Fruit fly (Drosophila melanogaster) whole organism, embryonic: Measurements from ENCODE around the gene Pa1.

Experiments
- CG10267 ChIP-seq: fragments of 200-800 bp; sonication (Bioruptor generic); optimal IDR thresholded peaks from 2 replicates; lab custom pipeline; 2018; ENCODE audit warnings: missing biosample characterization, mild to moderate bottlenecking, missing genetic modification characterization, moderate library complexity
- CG11504 ChIP-seq: fragments of 200-800 bp; sonication (Bioruptor generic); optimal IDR thresholded peaks from 3 replicates; lab custom pipeline; 2019; ENCODE audit warnings: missing biosample characterization, mild to moderate bottlenecking, missing genetic modification characterization, moderate library complexity
- CG11696 ChIP-seq: fragments of 200-800 bp; sonication (Bioruptor generic); IDR thresholded peaks from 2 replicates; pipeline ENCODE4 v1.3.6; 2022; ENCODE audit warnings: missing biosample characterization, missing genetic modification characterization
- CG12071 ChIP-seq: fragments of 200-800 bp; sonication (Bioruptor generic); optimal IDR thresholded peaks from 3 replicates; lab custom pipeline; 2018; ENCODE audit warnings: missing biosample characterization, mild to moderate bottlenecking, missing genetic modification characterization
- CG12299 ChIP-seq: fragments of 200-800 bp; sonication (Bioruptor generic); optimal IDR thresholded peaks from 2 replicates; lab custom pipeline; 2018; ENCODE audit warnings: missing biosample characterization, mild to moderate bottlenecking, missing genetic modification characterization
- CG13424 ChIP-seq: fragments of 200-800 bp; sonication (Bioruptor generic); optimal IDR thresholded peaks from 2 replicates; lab custom pipeline; 2019; ENCODE audit warnings: missing biosample characterization, mild to moderate bottlenecking, missing genetic modification characterization, moderate library complexity
- CG14667 ChIP-seq: fragments of 200-800 bp; sonication (Bioruptor generic); IDR thresholded peaks from 2 replicates; pipeline ENCODE4 v1.3.6; 2022; ENCODE audit warnings: missing biosample characterization, missing genetic modification characterization
- CG16815 ChIP-seq: fragments of 200-800 bp; sonication (Bioruptor generic); optimal IDR thresholded peaks from 3 replicates; lab custom pipeline; 2017; ENCODE audit warnings: missing biosample characterization, mild to moderate bottlenecking, missing genetic modification characterization
- CG2199 ChIP-seq: fragments of 200-800 bp; sonication (Bioruptor generic); IDR thresholded peaks from 3 replicates; pipeline ENCODE4 v1.3.6; 2022; ENCODE audit warnings: missing biosample characterization, missing genetic modification characterization
- CG2202 ChIP-seq: fragments of 200-800 bp; sonication (Bioruptor generic); optimal IDR thresholded peaks from 2 replicates; lab custom pipeline; 2018; ENCODE audit warnings: missing biosample characterization, mild to moderate bottlenecking, missing genetic modification characterization
- CG2678 ChIP-seq: fragments of 200-800 bp; sonication (Bioruptor generic); optimal IDR thresholded peaks from 3 replicates; lab custom pipeline; 2019; ENCODE audit warnings: missing biosample characterization, mild to moderate bottlenecking, missing genetic modification characterization, moderate library complexity
- CG32532 ChIP-seq: fragments of 200-800 bp; sonication (Bioruptor generic); IDR thresholded peaks from 2 replicates; pipeline ENCODE4 v1.3.6; 2022; ENCODE audit warnings: missing biosample characterization, missing genetic modification characterization
- CG43689 ChIP-seq: fragments of 200-800 bp; sonication (Bioruptor generic); IDR thresholded peaks from 2 replicates; pipeline ENCODE4 v1.3.6; 2022; ENCODE audit warnings: missing biosample characterization, missing genetic modification characterization
- CG6175 ChIP-seq: fragments of 200-800 bp; sonication (Bioruptor generic); IDR thresholded peaks from 3 replicates; pipeline ENCODE4 v1.3.6; 2022; ENCODE audit warnings: missing biosample characterization, missing genetic modification characterization
- CG6689 ChIP-seq: fragments of 200-800 bp; sonication (Bioruptor generic); IDR thresholded peaks from 2 replicates; pipeline ENCODE4 v1.3.6; 2022; ENCODE audit warnings: missing biosample characterization, missing genetic modification characterization
- CG6791 ChIP-seq: fragments of 200-800 bp; sonication (Bioruptor generic); IDR thresholded peaks from 3 replicates; pipeline ENCODE4 v1.3.6; 2022; ENCODE audit warnings: missing biosample characterization, missing genetic modification characterization; ENCODE audit not compliant: partially characterized antibody
- CG7271 ChIP-seq: fragments of 200-800 bp; sonication (Bioruptor generic); optimal IDR thresholded peaks from 2 replicates; lab custom pipeline; 2018; ENCODE audit warnings: missing biosample characterization, mild to moderate bottlenecking, missing genetic modification characterization, moderate library complexity
- CG7786 ChIP-seq: fragments of 200-800 bp; sonication (Bioruptor generic); optimal IDR thresholded peaks from 2 replicates; lab custom pipeline; 2016; ENCODE audit warnings: missing biosample characterization, missing genetic modification characterization
- CG7839 ChIP-seq: fragments of 200-800 bp; sonication (Bioruptor generic); optimal IDR thresholded peaks from 3 replicates; lab custom pipeline; 2018; ENCODE audit warnings: missing biosample characterization, mild to moderate bottlenecking, missing genetic modification characterization, moderate library complexity
- CG9932 ChIP-seq: fragments of 200-800 bp; sonication (Bioruptor generic); IDR thresholded peaks from 2 replicates; pipeline ENCODE4 v1.3.6; 2022; ENCODE audit warnings: missing biosample characterization, missing genetic modification characterization
- Camta ChIP-seq: fragments of 200-800 bp; sonication (Bioruptor generic); optimal IDR thresholded peaks from 2 replicates; lab custom pipeline; 2016; ENCODE audit warnings: missing biosample characterization, missing genetic modification characterization
- D19A ChIP-seq: fragments of 200-800 bp; optimal IDR thresholded peaks from 3 replicates; lab custom pipeline; 2019; ENCODE audit warnings: missing biosample characterization, mild to moderate bottlenecking, missing genetic modification characterization, moderate library complexity
- Deaf1 ChIP-seq: fragments of 200-800 bp; optimal IDR thresholded peaks from 3 replicates; lab custom pipeline; 2019; ENCODE audit warnings: missing biosample characterization, mild to moderate bottlenecking, missing genetic modification characterization, moderate library complexity
- E2f1 ChIP-seq: fragments of 200-800 bp; sonication (Bioruptor generic); IDR thresholded peaks from 2 replicates; pipeline ENCODE4 v1.3.6; 2022; ENCODE audit warnings: missing biosample characterization, missing genetic modification characterization
- Ets65A ChIP-seq: fragments of 200-800 bp; sonication (Bioruptor generic); peaks from one replicate; lab custom pipeline; 2016; ENCODE audit warnings: missing biosample characterization, missing genetic modification characterization
- Gsc ChIP-seq: fragments of 200-800 bp; sonication (Bioruptor generic); IDR thresholded peaks from 2 replicates; pipeline ENCODE4 v1.3.6; 2022; ENCODE audit warnings: missing biosample characterization, missing genetic modification characterization
- MESR4 ChIP-seq: fragments of 200-800 bp; sonication (Bioruptor generic); optimal IDR thresholded peaks from 2 replicates; lab custom pipeline; 2018; ENCODE audit warnings: missing biosample characterization, mild to moderate bottlenecking, missing genetic modification characterization, moderate library complexity
- Med ChIP-seq: fragments of 200-800 bp; sonication (Bioruptor generic); peaks from one replicate; lab custom pipeline; 2016; ENCODE audit warnings: missing biosample characterization, missing genetic modification characterization, mild to moderate bottlenecking, inconsistent platforms, moderate library complexity
- NC2β ChIP-seq: fragments of 200-800 bp; sonication (Bioruptor generic); optimal IDR thresholded peaks from 2 replicates; lab custom pipeline; 2016; ENCODE audit warnings: missing biosample characterization, missing genetic modification characterization
- NK7.1 ChIP-seq: fragments of 200-800 bp; sonication (Bioruptor generic); optimal IDR thresholded peaks from 3 replicates; lab custom pipeline; 2016; ENCODE audit warnings: missing biosample characterization, missing genetic modification characterization
- Rfx ChIP-seq: fragments of 200-800 bp; sonication (Bioruptor generic); IDR thresholded peaks from 2 replicates; pipeline ENCODE4 v1.3.6; 2022; ENCODE audit warnings: missing biosample characterization, missing genetic modification characterization
- Rx ChIP-seq: fragments of 200-800 bp; sonication (Bioruptor generic); IDR thresholded peaks from 2 replicates; pipeline ENCODE4 v1.3.6; 2022; ENCODE audit warnings: missing biosample characterization, missing genetic modification characterization
- cg ChIP-seq: fragments of 200-800 bp; sonication (Bioruptor generic); optimal IDR thresholded peaks from 3 replicates; lab custom pipeline; 2019; ENCODE audit warnings: missing biosample characterization, mild to moderate bottlenecking, missing genetic modification characterization, moderate library complexity
- crol ChIP-seq: fragments of 200-800 bp; sonication (Bioruptor generic); IDR thresholded peaks from 2 replicates; pipeline ENCODE4 v1.3.6; 2022; ENCODE audit warnings: missing biosample characterization, missing genetic modification characterization
- dan ChIP-seq: fragments of 200-800 bp; sonication (Bioruptor generic); IDR thresholded peaks from 2 replicates; pipeline ENCODE4 v1.3.6; 2022; ENCODE audit warnings: missing biosample characterization, missing genetic modification characterization
- dmrt99B ChIP-seq: fragments of 200-800 bp; sonication (Bioruptor generic); optimal IDR thresholded peaks from 2 replicates; lab custom pipeline; 2018; ENCODE audit warnings: missing biosample characterization, mild to moderate bottlenecking, missing genetic modification characterization, moderate library complexity
- fd3F ChIP-seq: fragments of 200-800 bp; sonication (Bioruptor generic); optimal IDR thresholded peaks from 2 replicates; lab custom pipeline; 2018; ENCODE audit warnings: missing biosample characterization, mild to moderate bottlenecking, missing genetic modification characterization, moderate library complexity
- ind ChIP-seq: fragments of 200-800 bp; sonication (Bioruptor generic); optimal IDR thresholded peaks from 3 replicates; lab custom pipeline; 2016; ENCODE audit warnings: missing biosample characterization, missing genetic modification characterization
- jumu ChIP-seq: fragments of 200-800 bp; sonication (Bioruptor generic); optimal IDR thresholded peaks from 3 replicates; lab custom pipeline; 2016; ENCODE audit warnings: missing biosample characterization, missing genetic modification characterization
- lilli ChIP-seq: fragments of 200-800 bp; sonication (Bioruptor generic); optimal IDR thresholded peaks from 3 replicates; lab custom pipeline; 2016; ENCODE audit warnings: missing biosample characterization, missing genetic modification characterization
- pzg ChIP-seq: fragments of 200-800 bp; sonication (Bioruptor generic); optimal IDR thresholded peaks from 3 replicates; lab custom pipeline; 2018; ENCODE audit warnings: missing biosample characterization, mild to moderate bottlenecking, missing genetic modification characterization, moderate library complexity
- sd ChIP-seq: fragments of 200-800 bp; sonication (Bioruptor generic); optimal IDR thresholded peaks from 3 replicates; lab custom pipeline; 2018; ENCODE audit warnings: missing biosample characterization, mild to moderate bottlenecking, missing genetic modification characterization, moderate library complexity
- sens ChIP-seq: fragments of 200-800 bp; sonication (Bioruptor generic); peaks from one replicate; lab custom pipeline; 2016; ENCODE audit warnings: missing biosample characterization, missing genetic modification characterization
- shn ChIP-seq: fragments of 200-800 bp; sonication (Bioruptor generic); optimal IDR thresholded peaks from 3 replicates; lab custom pipeline; 2016; ENCODE audit warnings: missing biosample characterization, missing genetic modification characterization
- trh ChIP-seq: fragments of 200-800 bp; sonication (Bioruptor generic); optimal IDR thresholded peaks from 2 replicates; lab custom pipeline; 2016; ENCODE audit warnings: missing biosample characterization, missing genetic modification characterization
- ttk ChIP-seq: fragments of 200-800 bp; sonication (Bioruptor generic); IDR thresholded peaks from 2 replicates; pipeline ENCODE4 v2.1.2; 2022; ENCODE audit warnings: missing biosample characterization, missing genetic modification characterization
- usp ChIP-seq: fragments of >200 bp; optimal IDR thresholded peaks from 2 replicates; lab custom pipeline; 2017; ENCODE audit warnings: missing biosample characterization, missing genetic modification characterization
- vfl ChIP-seq: fragments of 200-800 bp; sonication (Bioruptor generic); optimal IDR thresholded peaks from 2 replicates; lab custom pipeline; 2016; ENCODE audit warnings: missing biosample characterization, missing genetic modification characterization

Pa1 gene

dm6 chrX:11371613-11372012 lies 12.6 kb downstream of the Pa1 start:
- TF ChIP-seq Gsc (GFP tag; lab: Robert Waterston, UW) (no peak), Ets65A (GFP tag; lab: Kevin White, UChicago) (peak; percentile 51), sens (GFP tag; lab: Kevin White, UChicago) (peak; percentile 52)
- TF ChIP-seq, all 482 proteins: peak for 2

DNA sequence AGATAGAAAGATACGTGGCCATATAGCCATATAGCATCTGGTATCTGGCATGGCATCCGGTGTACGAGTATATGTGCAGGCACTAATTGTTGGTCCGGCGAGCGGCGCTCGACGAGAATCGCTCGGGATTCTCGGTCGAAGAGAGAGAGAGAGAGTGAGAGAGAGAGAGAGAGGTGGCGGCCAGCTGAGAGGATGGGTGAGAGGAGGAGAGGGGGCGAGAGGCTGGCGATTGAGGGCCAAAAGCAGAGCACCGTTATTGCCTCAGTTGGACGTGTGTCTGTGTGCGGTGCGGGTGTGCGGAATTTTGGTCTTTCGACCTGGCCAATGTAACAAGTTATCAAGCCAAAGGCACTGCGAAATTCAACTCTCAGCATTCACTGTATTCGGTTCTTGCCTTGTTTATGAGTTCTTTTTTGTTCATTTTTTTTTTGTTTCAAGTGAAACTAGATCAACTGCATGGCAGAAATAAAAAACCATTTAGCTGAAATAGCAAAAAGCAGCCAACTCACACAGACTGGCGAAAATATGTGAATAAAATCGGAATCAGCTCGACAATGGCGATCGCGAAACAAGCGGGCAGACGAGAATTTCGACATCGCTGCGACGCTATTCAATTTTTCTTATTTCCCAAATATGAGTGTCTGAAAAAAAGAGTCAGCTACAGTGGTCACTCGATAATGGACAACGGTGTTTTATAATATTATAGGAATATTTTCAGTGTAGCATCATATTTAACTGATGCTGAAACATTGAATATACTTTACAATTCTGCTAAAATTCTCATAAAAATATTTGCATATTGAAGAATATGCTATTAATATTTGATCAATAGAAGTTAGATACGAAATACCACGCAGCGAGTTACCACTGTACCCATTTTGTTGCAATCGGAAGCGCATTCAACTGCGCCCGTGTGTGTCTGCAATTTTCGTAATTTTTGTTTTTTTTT lies 14.0 kb downstream of the Pa1 start:
- TF ChIP-seq CG14667 (GFP tag; lab: Robert Waterston, UW) (no peak), ind (no peak), usp (no peak), Med (GFP tag; lab: Kevin White, UChicago) (peak; percentile 32), CG9932 (GFP tag; lab: Robert Waterston, UW) (0 out of 2 replicates have a peak, but pooled peaks have one; percentile 19), CG2199 (GFP tag; lab: Robert Waterston, UW) (no peak), jumu (GFP tag; lab: Kevin White, UChicago) (no peak), CG6689 (peak; percentile 11; the same call in 1 of the 2 replicates), CG32532 (GFP tag; lab: Robert Waterston, UW) (peak; percentile 22; the same call in 1 of the 2 replicates), CG12071 (GFP tag; lab: Kevin White, UChicago) (no peak), CG7271 (tag; lab: Kevin White, UChicago) (no peak), cg (GFP tag; lab: Kevin White, UChicago) (peak; percentile 17), dan (GFP tag; lab: Robert Waterston, UW) (no peak), CG12299 (tag; lab: Kevin White, UChicago) (no peak), Deaf1 (tag; lab: Kevin White, UChicago) (peak; percentile 4), MESR4 (no peak), CG43689 (GFP tag; lab: Robert Waterston, UW) (no peak), CG11696 (GFP tag; lab: Robert Waterston, UW) (no peak), CG2202 (tag; lab: Kevin White, UChicago) (no peak), CG7839 (tag; lab: Kevin White, UChicago) (peak; percentile 21), Rfx (GFP tag; lab: Robert Waterston, UW) (peak; percentile 31), CG7786 (no peak), crol (GFP tag; lab: Robert Waterston, UW) (peak; percentile 82), NK7.1 (GFP tag; lab: Kevin White, UChicago) (no peak), NC2β (GFP tag; lab: Kevin White, UChicago) (no peak), CG2678 (peak; percentile 3), shn (GFP tag; lab: Kevin White, UChicago) (no peak), D19A (tag; lab: Kevin White, UChicago) (no peak), CG13424 (tag; lab: Kevin White, UChicago) (peak; percentile 10), E2f1 (GFP tag; lab: Robert Waterston, UW) (0 out of 2 replicates have a peak, but pooled peaks have one; percentile 15), Camta (GFP tag; lab: Kevin White, UChicago) (no peak), CG6175 (GFP tag; lab: Robert Waterston, UW) (no peak), vfl (GFP tag; lab: Kevin White, UChicago) (no peak), sd (tag; lab: Kevin White, UChicago) (peak; percentile 6), ttk (GFP tag; lab: Robert Waterston, UW) (peak; percentile 18; the same call in 1 of the 2 replicates), dmrt99B (tag; lab: Kevin White, UChicago) (peak; percentile 2), CG16815 (GFP tag; lab: Kevin White, UChicago) (no peak), pzg (GFP tag; lab: Kevin White, UChicago) (no peak), CG6791 (0 out of 3 replicates have a peak, but pooled peaks have one; percentile 22), Rx (GFP tag; lab: Robert Waterston, UW) (no peak), CG10267 (tag; lab: Kevin White, UChicago) (no peak), fd3F (no peak), lilli (GFP tag; lab: Kevin White, UChicago) (peak; percentile 8), CG11504 (tag; lab: Kevin White, UChicago) (peak; percentile 27), trh (GFP tag; lab: Kevin White, UChicago) (no peak)
